Worm (Caenorhabditis elegans): ENCODE measurements around the gene nob-1.

DNA sequence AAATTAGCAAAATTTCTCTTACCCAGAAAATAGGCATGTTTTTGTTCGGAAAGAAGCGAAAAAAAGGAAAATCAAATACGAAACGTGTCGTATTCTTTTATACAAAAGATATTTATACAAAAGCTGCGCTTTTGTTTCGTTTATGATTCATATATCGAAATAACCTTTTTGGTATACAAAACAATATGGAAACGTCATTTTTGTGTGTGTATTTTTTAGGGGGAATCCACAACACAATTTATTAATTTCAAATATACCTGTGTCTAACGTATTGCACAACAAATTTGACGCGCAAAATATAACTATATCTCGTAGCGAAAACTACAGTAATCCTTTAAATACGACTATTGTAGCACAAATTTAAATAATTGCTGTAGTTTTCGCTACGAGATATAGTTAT, 53.4 kb downstream of the nob-1 start, which contains the start of gene Y79H2A.2:
- TF ChIP-seq lir-1 (GFP tag; conservative IDR thresholded peaks at IDR 0.05): no peak
- TF ChIP-seq F52B5.7 (tag; optimal IDR thresholded peaks at IDR 0.05): no peak
- no peak for TF ChIP-seq egrh-3 (GFP tag; IDR thresholded peaks at IDR 0.05)
- no peak for TF ChIP-seq lin-35 (GFP tag; optimal IDR thresholded peaks at IDR 0.05)
- TF ChIP-seq ceh-91 (GFP tag; IDR thresholded peaks at IDR 0.05): no peak
- no peak for TF ChIP-seq unc-62 (GFP tag; optimal IDR thresholded peaks at IDR 0.05)
- no peak for TF ChIP-seq gei-17 (GFP tag; optimal IDR thresholded peaks at IDR 0.05)
- no peak for TF ChIP-seq lsl-1 (GFP tag; optimal IDR thresholded peaks at IDR 0.05)
- no peak for TF ChIP-seq lin-54 (GFP tag; optimal IDR thresholded peaks at IDR 0.05)
- TF ChIP-seq ama-1 (optimal IDR thresholded peaks at IDR 0.05): no peak
- no peak for TF ChIP-seq ama-1 (GFP tag; optimal IDR thresholded peaks at IDR 0.05)
- TF ChIP-seq nhr-179 (tag; optimal IDR thresholded peaks at IDR 0.05): no peak
- no peak for TF ChIP-seq K11D2.4 (GFP tag; IDR thresholded peaks at IDR 0.05)

Measured in whole organism, young adult.